Fruit fly (Drosophila melanogaster): ENCODE data around the gene Pgk.

dm6 chr2L:2720368-2720767 is 32.5 kb downstream of the Pgk start:
- no peak for TF ChIP-seq CG8478 (optimal IDR thresholded peaks at IDR 0.05)
- TF ChIP-seq CTCF (optimal IDR thresholded peaks at IDR 0.05), result no peak
